Worm (Caenorhabditis elegans) whole organism, young adult: ENCODE measurements around the gene C48B4.7.

Source experiments
- B0336.3 ChIP-seq: fragments of 200-800 bp; sonication (Bioruptor generic); IDR thresholded peaks from 2 replicates; pipeline ENCODE4 v1.3.6; 2022; ENCODE audit warnings: missing genetic modification characterization, missing compliant biosample characterization
- F39B2.1 ChIP-seq: fragments of 200-800 bp; sonication (Bioruptor generic); IDR thresholded peaks from 2 replicates; pipeline ENCODE4 v1.3.6; 2022; ENCODE audit warnings: missing genetic modification reagents, missing genetic modification characterization, missing compliant biosample characterization
- ama-1 ChIP-seq, 3 experiments: fragments of 150-350 bp in 1 of 3; sonication (generic microtip) in 2 of 3; optimal IDR thresholded peaks; 2 replicates each; lab custom pipeline; 2014 to 2018; ENCODE audit warnings: missing biosample characterization in 2 of 3, missing genetic modification characterization in 2 of 3, missing genetic modification reagents in 2 of 3
- ceh-79 ChIP-seq: sonication (generic microtip); optimal IDR thresholded peaks from 2 replicates; lab custom pipeline; 2017; ENCODE audit warnings: mild to moderate bottlenecking, missing genetic modification characterization, missing compliant biosample characterization
- dpff-1 ChIP-seq: sonication (generic microtip); optimal IDR thresholded peaks from 2 replicates; lab custom pipeline; 2017; ENCODE audit warnings: mild to moderate bottlenecking, missing genetic modification characterization, missing compliant biosample characterization
- lin-54 ChIP-seq: fragments of 200-800 bp; sonication (Bioruptor generic); optimal IDR thresholded peaks from 2 replicates; lab custom pipeline; 2018; ENCODE audit warnings: mild to moderate bottlenecking, missing genetic modification characterization, missing compliant biosample characterization
- lsy-27 ChIP-seq: sonication (generic microtip); optimal IDR thresholded peaks from 2 replicates; lab custom pipeline; 2017; ENCODE audit warnings: missing genetic modification characterization, mild to moderate bottlenecking, missing compliant biosample characterization, antibody characterized with exemption, missing genotype, borderline replicate concordance; ENCODE audit not compliant: insufficient read depth
- nfyb-1 ChIP-seq: fragments of 200-800 bp; sonication (Bioruptor generic); IDR thresholded peaks from 2 replicates; pipeline ENCODE4 v1.3.6; 2022; ENCODE audit warnings: missing genetic modification reagents, missing genetic modification characterization, missing compliant biosample characterization
- nhr-179 ChIP-seq: sonication (generic microtip); optimal IDR thresholded peaks from 2 replicates; lab custom pipeline; 2016; ENCODE audit warnings: mild to moderate bottlenecking, missing genetic modification characterization, missing compliant biosample characterization
- pha-4 ChIP-seq: fragments of 150-350 bp; sonication (generic microtip); optimal IDR thresholded peaks from 2 replicates; lab custom pipeline; 2014; ENCODE audit warnings: missing biosample characterization, missing genetic modification reagents, missing genetic modification characterization
- rec-8 ChIP-seq, 2 experiments: sonication (generic microtip); optimal IDR thresholded peaks; 2 replicates each; lab custom pipeline; 2016; ENCODE audit warnings: mild to moderate bottlenecking in 2 of 2, missing genetic modification characterization in 2 of 2, missing genetic modification reagents in 2 of 2, missing genotype in 2 of 2, missing biosample characterization in 1 of 2, missing compliant biosample characterization in 1 of 2, moderate library complexity in 1 of 2
- sea-2 ChIP-seq: fragments of 200-800 bp; sonication (Bioruptor generic); IDR thresholded peaks from 2 replicates; pipeline ENCODE4 v1.3.6; 2022; ENCODE audit warnings: missing genetic modification characterization, missing compliant biosample characterization

ce11 chrIII:9513006-9513405 lies 46.2 kb downstream of the C48B4.7 start:
- no peak for TF ChIP-seq lsy-27 (tag; lab: Kevin White, UChicago)
- TF ChIP-seq sea-2, result no peak
- no peak for TF ChIP-seq pha-4
- TF ChIP-seq ceh-79, result no peak
- TF ChIP-seq lin-54 (GFP tag; lab: Kevin White, UChicago), result no peak
- no peak for TF ChIP-seq F39B2.1 (GFP tag; lab: Robert Waterston, UW)
- TF ChIP-seq nhr-179 (tag; lab: Kevin White, UChicago), result no peak
- TF ChIP-seq ama-1 (optimal IDR thresholded peaks at IDR 0.05; lab: Kevin White, UChicago), result no peak
- no peak for TF ChIP-seq ama-1 (GFP tag; optimal IDR thresholded peaks at IDR 0.05; lab: Kevin White, UChicago)
- no peak for TF ChIP-seq B0336.3
- TF ChIP-seq rec-8 (tag; optimal IDR thresholded peaks at IDR 0.05; lab: Kevin White, UChicago), result no peak
- TF ChIP-seq nfyb-1 (GFP tag; lab: Robert Waterston, UW), result no peak
- TF ChIP-seq dpff-1 (tag; lab: Kevin White, UChicago), result no peak
